Fruit fly (Drosophila melanogaster) whole organism, embryonic: ENCODE measurements around the gene Erk7.

Experiments used
- ATbp ChIP-seq: fragments of 200-800 bp; sonication (Bioruptor generic); optimal IDR thresholded peaks from 2 replicates; lab custom pipeline; 2017; ENCODE audit warnings: missing biosample characterization, mild to moderate bottlenecking, missing genetic modification characterization, missing genetic modification reagents
- BtbVII ChIP-seq: fragments of 200-800 bp; sonication (Bioruptor generic); optimal IDR thresholded peaks from 3 replicates; lab custom pipeline; 2017; ENCODE audit warnings: missing biosample characterization, mild to moderate bottlenecking, missing genetic modification characterization
- CG11696 ChIP-seq: fragments of 200-800 bp; sonication (Bioruptor generic); IDR thresholded peaks from 2 replicates; pipeline ENCODE4 v1.3.6; 2022; ENCODE audit warnings: missing biosample characterization, missing genetic modification characterization
- CG14441 ChIP-seq: fragments of 200-800 bp; sonication (Bioruptor generic); IDR thresholded peaks from 2 replicates; pipeline ENCODE4 v1.3.6; 2022; ENCODE audit warnings: missing biosample characterization, missing genetic modification characterization
- CG15696 ChIP-seq: fragments of 200-800 bp; sonication (Bioruptor generic); optimal IDR thresholded peaks from 2 replicates; lab custom pipeline; 2019; ENCODE audit warnings: missing biosample characterization, mild to moderate bottlenecking, missing genetic modification characterization, moderate library complexity
- CG18262 ChIP-seq: fragments of 200-800 bp; optimal IDR thresholded peaks from 3 replicates; lab custom pipeline; 2019; ENCODE audit warnings: missing biosample characterization, mild to moderate bottlenecking, missing genetic modification characterization, moderate library complexity
- CG2120 ChIP-seq: fragments of 200-800 bp; sonication (Bioruptor generic); optimal IDR thresholded peaks from 3 replicates; lab custom pipeline; 2016; ENCODE audit warnings: missing biosample characterization, missing genetic modification characterization
- CG2199 ChIP-seq: fragments of 200-800 bp; sonication (Bioruptor generic); IDR thresholded peaks from 3 replicates; pipeline ENCODE4 v1.3.6; 2022; ENCODE audit warnings: missing biosample characterization, missing genetic modification characterization
- CG2678 ChIP-seq: fragments of 200-800 bp; sonication (Bioruptor generic); optimal IDR thresholded peaks from 3 replicates; lab custom pipeline; 2019; ENCODE audit warnings: missing biosample characterization, mild to moderate bottlenecking, missing genetic modification characterization, moderate library complexity
- CG32767 ChIP-seq: fragments of 200-800 bp; sonication (Bioruptor generic); IDR thresholded peaks from 2 replicates; pipeline ENCODE4 v1.3.6; 2022; ENCODE audit warnings: missing biosample characterization, missing genetic modification characterization
- CG4424 ChIP-seq: fragments of 200-800 bp; sonication (Bioruptor generic); optimal IDR thresholded peaks from 3 replicates; lab custom pipeline; 2016; ENCODE audit warnings: missing biosample characterization, missing genetic modification characterization
- CG5245 ChIP-seq: fragments of 200-800 bp; sonication (Bioruptor generic); optimal IDR thresholded peaks from 3 replicates; lab custom pipeline; 2016; ENCODE audit warnings: missing biosample characterization, missing genetic modification characterization
- CG6689 ChIP-seq: fragments of 200-800 bp; sonication (Bioruptor generic); IDR thresholded peaks from 2 replicates; pipeline ENCODE4 v1.3.6; 2022; ENCODE audit warnings: missing biosample characterization, missing genetic modification characterization
- CG7839 ChIP-seq: fragments of 200-800 bp; sonication (Bioruptor generic); optimal IDR thresholded peaks from 3 replicates; lab custom pipeline; 2018; ENCODE audit warnings: missing biosample characterization, mild to moderate bottlenecking, missing genetic modification characterization, moderate library complexity
- CG8290 ChIP-seq, 3 experiments: fragments of 200-800 bp; sonication (Bioruptor generic); optimal IDR thresholded peaks; 2 replicates each; lab custom pipeline; 2016 to 2019; ENCODE audit warnings: missing biosample characterization in 3 of 3, missing genetic modification characterization in 3 of 3, mild to moderate bottlenecking in 2 of 3, moderate library complexity in 1 of 3
- CG9437 ChIP-seq: fragments of 200-800 bp; sonication (Bioruptor generic); optimal IDR thresholded peaks from 2 replicates; lab custom pipeline; 2018; ENCODE audit warnings: missing biosample characterization, mild to moderate bottlenecking, missing genetic modification characterization
- CG9727 ChIP-seq: fragments of 200-800 bp; sonication (Bioruptor generic); optimal IDR thresholded peaks from 3 replicates; lab custom pipeline; 2017; ENCODE audit warnings: missing biosample characterization, mild to moderate bottlenecking, missing genetic modification characterization
- CoRest ChIP-seq: fragments of 200-800 bp; sonication (Bioruptor generic); optimal IDR thresholded peaks from 3 replicates; lab custom pipeline; 2018; ENCODE audit warnings: missing biosample characterization, mild to moderate bottlenecking, missing genetic modification characterization, moderate library complexity
- Dp ChIP-seq: fragments of 200-800 bp; sonication (Bioruptor generic); optimal IDR thresholded peaks from 2 replicates; lab custom pipeline; 2018; ENCODE audit warnings: missing biosample characterization, mild to moderate bottlenecking, missing genetic modification characterization, moderate library complexity
- Drgx ChIP-seq: fragments of 200-800 bp; sonication (Bioruptor generic); IDR thresholded peaks from 2 replicates; pipeline ENCODE4 v1.3.6; 2022; ENCODE audit warnings: missing biosample characterization, missing genetic modification characterization
- E2f1 ChIP-seq: fragments of 200-800 bp; sonication (Bioruptor generic); IDR thresholded peaks from 2 replicates; pipeline ENCODE4 v1.3.6; 2022; ENCODE audit warnings: missing biosample characterization, missing genetic modification characterization
- Ets65A ChIP-seq: fragments of 200-800 bp; sonication (Bioruptor generic); peaks from one replicate; lab custom pipeline; 2016; ENCODE audit warnings: missing biosample characterization, missing genetic modification characterization
- Fer3 ChIP-seq: fragments of 200-800 bp; sonication (Bioruptor generic); optimal IDR thresholded peaks from 2 replicates; lab custom pipeline; 2018; ENCODE audit warnings: missing biosample characterization, mild to moderate bottlenecking, missing genetic modification characterization, moderate library complexity
- Hr51 ChIP-seq, 2 experiments: fragments of 200-800 bp; sonication (Bioruptor generic); optimal IDR thresholded peaks; 2 replicates in 1 of 2; 3 replicates in 1 of 2; lab custom pipeline; 2016 to 2018; ENCODE audit warnings: missing biosample characterization in 2 of 2, missing genetic modification characterization in 2 of 2, mild to moderate bottlenecking in 1 of 2, moderate library complexity in 1 of 2
- Hr78 ChIP-seq, 2 experiments: fragments of 200-800 bp in 1 of 2; fragments of >200 bp in 1 of 2; sonication (Bioruptor generic) in 1 of 2; optimal IDR thresholded peaks; 2 replicates each; lab custom pipeline; 2017 to 2019; ENCODE audit warnings: missing biosample characterization in 2 of 2, missing genetic modification characterization in 2 of 2, mild to moderate bottlenecking in 1 of 2, moderate library complexity in 1 of 2
- NC2β ChIP-seq: fragments of 200-800 bp; sonication (Bioruptor generic); optimal IDR thresholded peaks from 2 replicates; lab custom pipeline; 2016; ENCODE audit warnings: missing biosample characterization, missing genetic modification characterization
- Ptx1 ChIP-seq: fragments of 200-800 bp; sonication (Bioruptor generic); IDR thresholded peaks from 2 replicates; pipeline ENCODE4 v1.3.6; 2022; ENCODE audit warnings: missing biosample characterization, missing genetic modification characterization
- Sox102F ChIP-seq: fragments of 200-800 bp; sonication (Bioruptor generic); optimal IDR thresholded peaks from 2 replicates; lab custom pipeline; 2018; ENCODE audit warnings: missing biosample characterization, mild to moderate bottlenecking, missing genetic modification characterization, moderate library complexity
- Xbp1 ChIP-seq: fragments of 200-800 bp; sonication (Bioruptor generic); optimal IDR thresholded peaks from 3 replicates; lab custom pipeline; 2016; ENCODE audit warnings: missing biosample characterization, mild to moderate bottlenecking, missing genetic modification characterization
- aop ChIP-seq: fragments of 200-800 bp; sonication (Bioruptor generic); IDR thresholded peaks from 2 replicates; pipeline ENCODE4 v1.3.6; 2022; ENCODE audit warnings: missing biosample characterization, missing genetic modification characterization
- az2 ChIP-seq: fragments of 200-800 bp; sonication (Bioruptor generic); optimal IDR thresholded peaks from 3 replicates; lab custom pipeline; 2016; ENCODE audit warnings: missing biosample characterization, missing genetic modification characterization
- bcd ChIP-seq: fragments of 200-800 bp; sonication (Bioruptor generic); optimal IDR thresholded peaks from 2 replicates; lab custom pipeline; 2017; ENCODE audit warnings: missing biosample characterization, mild to moderate bottlenecking, missing genetic modification characterization
- chif ChIP-seq, 2 experiments: fragments of 200-800 bp; sonication (Bioruptor generic); optimal IDR thresholded peaks; 3 replicates each; lab custom pipeline; 2016; ENCODE audit warnings: missing biosample characterization in 2 of 2, missing genetic modification characterization in 2 of 2
- ci ChIP-seq: fragments of 200-800 bp; sonication (Bioruptor generic); IDR thresholded peaks from 3 replicates; pipeline ENCODE4 v1.3.6; 2022; ENCODE audit warnings: missing biosample characterization, missing genetic modification characterization
- dysf ChIP-seq: fragments of 200-800 bp; sonication (Bioruptor generic); IDR thresholded peaks from 3 replicates; pipeline ENCODE4 v1.3.6; 2022; ENCODE audit warnings: missing biosample characterization, missing genetic modification characterization
- gce ChIP-seq: fragments of 200-800 bp; sonication (Bioruptor generic); IDR thresholded peaks from 3 replicates; pipeline ENCODE4 v1.3.6; 2022; ENCODE audit warnings: missing biosample characterization, missing genetic modification characterization
- grau ChIP-seq: fragments of 200-800 bp; optimal IDR thresholded peaks from 3 replicates; lab custom pipeline; 2019; ENCODE audit warnings: missing biosample characterization, mild to moderate bottlenecking, missing genetic modification characterization, moderate library complexity
- hkb ChIP-seq, 2 experiments: fragments of 200-800 bp in 1 of 2; fragments of >200 bp in 1 of 2; sonication (Bioruptor generic) in 1 of 2; IDR thresholded peaks in 1 of 2; optimal IDR thresholded peaks in 1 of 2; 2 replicates each; pipeline versions ENCODE4 v1.3.6 to Lab custom; 2017 to 2022; ENCODE audit warnings: missing biosample characterization in 1 of 2, missing genetic modification characterization in 1 of 2
- lbe ChIP-seq: fragments of 200-800 bp; sonication (Bioruptor generic); optimal IDR thresholded peaks from 2 replicates; lab custom pipeline; 2016; ENCODE audit warnings: missing biosample characterization, mild to moderate bottlenecking, missing genetic modification characterization
- lilli ChIP-seq: fragments of 200-800 bp; sonication (Bioruptor generic); optimal IDR thresholded peaks from 3 replicates; lab custom pipeline; 2016; ENCODE audit warnings: missing biosample characterization, missing genetic modification characterization
- lmd ChIP-seq: fragments of 200-800 bp; sonication (Bioruptor generic); IDR thresholded peaks from 2 replicates; pipeline ENCODE4 v1.3.6; 2022; ENCODE audit warnings: missing biosample characterization, missing genetic modification characterization
- lola ChIP-seq, 3 experiments: fragments of >200 bp in 2 of 3; fragments of 200-800 bp in 1 of 3; sonication (Bioruptor generic) in 1 of 3; optimal IDR thresholded peaks; 2 replicates each; lab custom pipeline; 2017 to 2019; ENCODE audit warnings: missing biosample characterization in 3 of 3, missing genetic modification characterization in 3 of 3, mild to moderate bottlenecking in 1 of 3, moderate library complexity in 1 of 3
- nau ChIP-seq: fragments of 200-800 bp; sonication (Bioruptor generic); optimal IDR thresholded peaks from 3 replicates; lab custom pipeline; 2017; ENCODE audit warnings: missing biosample characterization, mild to moderate bottlenecking, missing genetic modification characterization, missing genetic modification reagents
- phol ChIP-seq: fragments of 200-800 bp; sonication (Bioruptor generic); optimal IDR thresholded peaks from 3 replicates; lab custom pipeline; 2018; ENCODE audit warnings: missing biosample characterization, mild to moderate bottlenecking, missing genetic modification characterization, moderate library complexity
- pnt ChIP-seq: fragments of 200-800 bp; sonication (Bioruptor generic); optimal IDR thresholded peaks from 3 replicates; lab custom pipeline; 2016; ENCODE audit warnings: missing biosample characterization, missing genetic modification characterization
- sens ChIP-seq: fragments of 200-800 bp; sonication (Bioruptor generic); peaks from one replicate; lab custom pipeline; 2016; ENCODE audit warnings: missing biosample characterization, missing genetic modification characterization
- tgo ChIP-seq: fragments of 200-800 bp; sonication (Bioruptor generic); IDR thresholded peaks from 3 replicates; pipeline ENCODE4 v1.3.6; 2022; ENCODE audit warnings: missing biosample characterization, missing genetic modification characterization

Gene Erk7

dm6 chrX:9251212-9251877 lies 16.2 kb downstream of the Erk7 start:
- peak; percentile 9 for TF ChIP-seq CoRest (tag; lab: Kevin White, UChicago)
- TF ChIP-seq Fer3 = no peak
- peak; percentile 3 for TF ChIP-seq pnt (GFP tag; lab: Kevin White, UChicago)
- peak; percentile 28; the same call in 1 of the 2 replicates for TF ChIP-seq Ptx1 (GFP tag; lab: Robert Waterston, UW)
- peak; percentile 24 for TF ChIP-seq bcd (GFP tag; lab: Kevin White, UChicago)
- no peak for TF ChIP-seq gce (GFP tag; lab: Robert Waterston, UW)
- TF ChIP-seq Ets65A (GFP tag; lab: Kevin White, UChicago) = peak; percentile 85
- no peak for TF ChIP-seq CG15696 (tag; lab: Kevin White, UChicago)
- TF ChIP-seq tgo (GFP tag; lab: Robert Waterston, UW) = peak; percentile 56
- peak; percentile 37 for TF ChIP-seq ATbp (GFP tag; lab: Kevin White, UChicago)
- TF ChIP-seq CG8290 (GFP tag; optimal IDR thresholded peaks at IDR 0.05; lab: Kevin White, UChicago) = no peak
- peak in 1 of 2 experiments; percentile 45 for TF ChIP-seq CG8290 (tag; optimal IDR thresholded peaks at IDR 0.05; lab: Kevin White, UChicago)
- TF ChIP-seq CG2199 = 0 out of 3 replicates have a peak, but pooled peaks have one; percentile 42
- TF ChIP-seq CG9437 (GFP tag; lab: Kevin White, UChicago) = peak; percentile 7
- TF ChIP-seq CG18262 = peak; percentile 26
- TF ChIP-seq lbe (GFP tag; lab: Kevin White, UChicago) = peak; percentile 13
- 0 out of 2 replicates have a peak, but pooled peaks have one; percentile 9 for TF ChIP-seq E2f1
- no peak for TF ChIP-seq hkb (optimal IDR thresholded peaks at IDR 0.05; lab: Kevin White, UChicago)
- TF ChIP-seq hkb (GFP tag; IDR thresholded peaks at IDR 0.05; lab: Robert Waterston, UW) = 0 out of 2 replicates have a peak, but pooled peaks have one; percentile 36
- 0 out of 2 replicates have a peak, but pooled peaks have one; percentile 28 for TF ChIP-seq CG32767 (GFP tag; lab: Robert Waterston, UW)
- no peak for TF ChIP-seq nau (GFP tag; lab: Kevin White, UChicago)
- TF ChIP-seq aop (GFP tag; lab: Robert Waterston, UW) = no peak
- TF ChIP-seq Drgx (GFP tag; lab: Robert Waterston, UW) = peak; percentile 51
- TF ChIP-seq lilli = peak; percentile 25
- peak; percentile 39 for TF ChIP-seq az2
- TF ChIP-seq dysf (GFP tag; lab: Robert Waterston, UW) = 0 out of 3 replicates have a peak, but pooled peaks have one; percentile 26
- peak in 1 of 3 experiments; percentile 5 for TF ChIP-seq lola (GFP tag; optimal IDR thresholded peaks at IDR 0.05; lab: Kevin White, UChicago)
- TF ChIP-seq NC2β (GFP tag; lab: Kevin White, UChicago) = no peak
- TF ChIP-seq Xbp1 (GFP tag; lab: Kevin White, UChicago) = peak; percentile 22
- no peak for TF ChIP-seq CG5245 (GFP tag; lab: Kevin White, UChicago)
- peak; percentile 66; the same call in 2 of the 3 replicates for TF ChIP-seq ci
- TF ChIP-seq Hr51 (GFP tag; optimal IDR thresholded peaks at IDR 0.05; lab: Kevin White, UChicago) = peak in 1 of 2 experiments; percentile 43
- peak; percentile 77 for TF ChIP-seq sens (GFP tag; lab: Kevin White, UChicago)
- peak in 1 of 2 experiments; percentile 8 for TF ChIP-seq Hr78 (GFP tag; optimal IDR thresholded peaks at IDR 0.05; lab: Kevin White, UChicago)
- peak; percentile 15 for TF ChIP-seq phol (tag; lab: Kevin White, UChicago)
- TF ChIP-seq CG2120 = peak; percentile 1
- peak; percentile 3 for TF ChIP-seq CG7839 (tag; lab: Kevin White, UChicago)
- peak; percentile 43 for TF ChIP-seq Sox102F (GFP tag; lab: Kevin White, UChicago)
- TF ChIP-seq BtbVII (GFP tag; lab: Kevin White, UChicago) = no peak
- peak; percentile 7 for TF ChIP-seq CG4424
- TF ChIP-seq lmd (GFP tag; lab: Robert Waterston, UW) = peak; percentile 29; the same call in 1 of the 2 replicates
- TF ChIP-seq CG11696 = peak; percentile 95
- TF ChIP-seq grau (tag; lab: Kevin White, UChicago) = peak; percentile 25
- TF ChIP-seq CG6689 (GFP tag; lab: Robert Waterston, UW) = peak; percentile 43; the same call in 1 of the 2 replicates
- peak; percentile 34 for TF ChIP-seq CG2678
- TF ChIP-seq Dp (GFP tag; lab: Kevin White, UChicago) = no peak
- TF ChIP-seq CG9727 (GFP tag; lab: Kevin White, UChicago) = peak; percentile 2
- TF ChIP-seq chif (GFP tag; optimal IDR thresholded peaks at IDR 0.05; lab: Kevin White, UChicago) = peak in 1 of 2 experiments; percentile 4
- peak; percentile 52 for TF ChIP-seq CG14441 (GFP tag; lab: Robert Waterston, UW)
